Fruit fly (Drosophila melanogaster) whole organism, pupa: ENCODE data around the gene Surf1.

ENCODE experiments used
- CG34367 ChIP-seq: fragments of 200-800 bp; sonication (Bioruptor generic); optimal IDR thresholded peaks from 2 replicates; lab custom pipeline; 2018; ENCODE audit warnings: missing biosample characterization, mild to moderate bottlenecking, missing genetic modification characterization
- Snoo ChIP-seq: fragments of 200-800 bp; sonication (Bioruptor generic); optimal IDR thresholded peaks from 3 replicates; lab custom pipeline; 2017; ENCODE audit warnings: missing biosample characterization, mild to moderate bottlenecking, missing genetic modification characterization, inconsistent platforms
- gl ChIP-seq: fragments of 200-800 bp; sonication (Bioruptor generic); optimal IDR thresholded peaks from 2 replicates; lab custom pipeline; 2018; ENCODE audit warnings: missing biosample characterization, mild to moderate bottlenecking, missing genetic modification characterization
- rn ChIP-seq: fragments of 200-800 bp; sonication (Bioruptor generic); IDR thresholded peaks from 2 replicates; pipeline ENCODE4 v1.3.6; 2022; ENCODE audit warnings: missing biosample characterization, missing genetic modification characterization

DNA sequence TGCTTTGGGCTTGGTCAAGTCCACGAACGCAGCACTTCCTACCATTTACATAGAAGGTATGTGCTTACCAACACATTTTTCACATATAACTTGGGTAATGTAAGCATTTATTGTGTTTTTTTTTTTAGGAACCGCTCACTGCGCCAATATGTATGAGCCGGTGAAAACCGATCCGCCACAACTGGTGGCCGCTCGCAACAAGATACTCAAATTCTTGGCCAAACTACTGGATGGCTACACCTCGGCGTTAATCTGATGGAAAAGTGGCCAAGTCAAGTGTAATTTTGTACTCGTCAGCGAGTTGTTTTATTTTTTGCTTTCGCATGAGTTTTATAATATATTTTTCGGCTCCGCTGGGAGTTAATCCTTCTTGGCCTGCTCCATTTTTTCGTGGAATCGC lies 13.2 kb downstream of the Surf1 start:
- TF ChIP-seq gl (no peak), CG34367 (tag; lab: Kevin White, UChicago) (no peak), Snoo (tag; lab: Kevin White, UChicago) (no peak), rn (GFP tag; lab: Robert Waterston, UW) (no peak)
